Worm (Caenorhabditis elegans) whole organism, mixed stage, embryonic: ENCODE results near the gene alx-1.

Experiments
- bed-3 ChIP-seq: fragments of 200-800 bp; sonication (Bioruptor generic); optimal IDR thresholded peaks from 3 replicates; lab custom pipeline; 2018; ENCODE audit warnings: mild to moderate bottlenecking, missing genetic modification characterization, moderate library complexity, missing compliant biosample characterization
- blmp-1 ChIP-seq: fragments of 150-350 bp; optimal IDR thresholded peaks from 2 replicates; lab custom pipeline; 2014; ENCODE audit warnings: missing biosample characterization, missing genetic modification characterization
- ceh-39 ChIP-seq: fragments of 150-350 bp; optimal IDR thresholded peaks from 2 replicates; lab custom pipeline; 2014; ENCODE audit warnings: missing biosample characterization, missing genetic modification characterization
- ceh-43 ChIP-seq: fragments of 200-800 bp; sonication (Bioruptor generic); optimal IDR thresholded peaks from 2 replicates; lab custom pipeline; 2018; ENCODE audit warnings: mild to moderate bottlenecking, missing genetic modification characterization, moderate library complexity, missing compliant biosample characterization
- ceh-83 ChIP-seq: fragments of 200-800 bp; sonication (Bioruptor generic); optimal IDR thresholded peaks from 2 replicates; lab custom pipeline; 2018; ENCODE audit warnings: mild to moderate bottlenecking, missing genetic modification characterization, missing compliant biosample characterization
- ces-1 ChIP-seq: fragments of 150-350 bp; optimal IDR thresholded peaks from 2 replicates; lab custom pipeline; 2014; ENCODE audit warnings: missing biosample characterization, missing genetic modification reagents, missing genetic modification characterization
- cnd-1 ChIP-seq: fragments of 200-800 bp; sonication (Bioruptor generic); optimal IDR thresholded peaks from 2 replicates; lab custom pipeline; 2018; ENCODE audit warnings: mild to moderate bottlenecking, missing genetic modification characterization, missing compliant biosample characterization
- drap-1 ChIP-seq: fragments of 200-800 bp; sonication (Bioruptor generic); optimal IDR thresholded peaks from 3 replicates; lab custom pipeline; 2018; ENCODE audit warnings: mild to moderate bottlenecking, missing genetic modification characterization, missing compliant biosample characterization
- elt-3 ChIP-seq: fragments of 150-350 bp; optimal IDR thresholded peaks from 2 replicates; lab custom pipeline; 2014; ENCODE audit warnings: missing biosample characterization, missing genetic modification characterization
- flh-1 ChIP-seq: fragments of 200-800 bp; sonication (Bioruptor generic); optimal IDR thresholded peaks from 2 replicates; lab custom pipeline; 2018; ENCODE audit warnings: mild to moderate bottlenecking, missing genetic modification characterization, moderate library complexity, missing compliant biosample characterization
- ham-2 ChIP-seq: fragments of 200-800 bp; sonication (Bioruptor generic); optimal IDR thresholded peaks from 2 replicates; lab custom pipeline; 2018; ENCODE audit warnings: mild to moderate bottlenecking, missing genetic modification characterization, missing compliant biosample characterization
- hlh-1 ChIP-seq: fragments of 150-350 bp; optimal IDR thresholded peaks from 2 replicates; lab custom pipeline; 2014; ENCODE audit warnings: missing biosample characterization, missing genetic modification reagents, missing genetic modification characterization
- lin-13 ChIP-seq: fragments of 150-350 bp; optimal IDR thresholded peaks from 2 replicates; lab custom pipeline; 2014; ENCODE audit warnings: missing biosample characterization, missing genetic modification characterization
- lin-32 ChIP-seq: fragments of 200-800 bp; sonication (Bioruptor generic); optimal IDR thresholded peaks from 2 replicates; lab custom pipeline; 2018; ENCODE audit warnings: mild to moderate bottlenecking, missing genetic modification characterization, missing compliant biosample characterization
- lsy-2 ChIP-seq: fragments of 150-350 bp; optimal IDR thresholded peaks from 2 replicates; lab custom pipeline; 2014; ENCODE audit warnings: missing biosample characterization, missing genetic modification characterization
- mab-5 ChIP-seq: fragments of 150-350 bp; optimal IDR thresholded peaks from 2 replicates; lab custom pipeline; 2014; ENCODE audit warnings: missing biosample characterization, missing genetic modification characterization
- mep-1 ChIP-seq: fragments of 150-350 bp; optimal IDR thresholded peaks from 2 replicates; lab custom pipeline; 2017; ENCODE audit warnings: missing biosample characterization, missing genetic modification reagents, missing genetic modification characterization, inconsistent platforms
- mls-2 ChIP-seq: sonication (generic microtip); optimal IDR thresholded peaks from 2 replicates; lab custom pipeline; 2016; ENCODE audit warnings: mild to moderate bottlenecking, missing genetic modification characterization, moderate library complexity, missing compliant biosample characterization
- nhr-12 ChIP-seq: fragments of 150-350 bp; optimal IDR thresholded peaks from 2 replicates; lab custom pipeline; 2014; ENCODE audit warnings: missing biosample characterization, missing genetic modification characterization
- nhr-2 ChIP-seq: fragments of 150-350 bp; optimal IDR thresholded peaks from 2 replicates; lab custom pipeline; 2014; ENCODE audit warnings: missing biosample characterization, missing genetic modification characterization
- nhr-237 ChIP-seq: fragments of 150-350 bp; optimal IDR thresholded peaks from 2 replicates; lab custom pipeline; 2014; ENCODE audit warnings: missing biosample characterization, missing genetic modification characterization
- nhr-76 ChIP-seq: sonication (generic microtip); optimal IDR thresholded peaks from 2 replicates; lab custom pipeline; 2017; ENCODE audit warnings: missing biosample characterization, missing genetic modification characterization
- pha-4 ChIP-seq: fragments of 150-350 bp; optimal IDR thresholded peaks from 2 replicates; lab custom pipeline; 2018; ENCODE audit warnings: missing biosample characterization, missing genetic modification reagents, missing genetic modification characterization
- sem-2 ChIP-seq: fragments of 200-800 bp; sonication (Bioruptor generic); optimal IDR thresholded peaks from 2 replicates; lab custom pipeline; 2018; ENCODE audit warnings: mild to moderate bottlenecking, missing genetic modification characterization, missing compliant biosample characterization
- snpc-4 ChIP-seq: fragments of 150-350 bp; optimal IDR thresholded peaks from 2 replicates; lab custom pipeline; 2014; ENCODE audit warnings: missing biosample characterization, missing genetic modification characterization
- sptf-1 ChIP-seq: sonication (generic microtip); optimal IDR thresholded peaks from 2 replicates; lab custom pipeline; 2017; ENCODE audit warnings: mild to moderate bottlenecking, missing genetic modification characterization, moderate library complexity, missing compliant biosample characterization
- tbx-8 ChIP-seq: fragments of 200-800 bp; sonication (Bioruptor generic); optimal IDR thresholded peaks from 2 replicates; lab custom pipeline; 2018; ENCODE audit warnings: mild to moderate bottlenecking, missing genetic modification characterization, moderate library complexity, missing compliant biosample characterization
- unc-120 ChIP-seq: sonication (generic microtip); optimal IDR thresholded peaks from 2 replicates; lab custom pipeline; 2017; ENCODE audit warnings: missing genetic modification characterization, missing compliant biosample characterization; ENCODE audit not compliant: poor library complexity, severe bottlenecking
- unc-62 ChIP-seq: fragments of 150-350 bp; optimal IDR thresholded peaks from 2 replicates; lab custom pipeline; 2014; ENCODE audit warnings: missing biosample characterization, missing genetic modification reagents, missing genetic modification characterization
- zip-8 ChIP-seq: fragments of 150-350 bp; optimal IDR thresholded peaks from 2 replicates; lab custom pipeline; 2014; ENCODE audit warnings: missing biosample characterization, missing genetic modification characterization
- ztf-11 ChIP-seq: fragments of 150-350 bp; optimal IDR thresholded peaks from 2 replicates; lab custom pipeline; 2014; ENCODE audit warnings: missing biosample characterization, missing genetic modification characterization

Gene alx-1

ce11 chrIII:9991324-9991723 is 34.2 kb downstream of the alx-1 start:
- TF ChIP-seq ceh-83, result no peak
- TF ChIP-seq pha-4, result no peak
- TF ChIP-seq zip-8 (tag; lab: Kevin White, UChicago), result no peak
- no peak for TF ChIP-seq flh-1 (GFP tag; lab: Kevin White, UChicago)
- TF ChIP-seq lin-13 (tag; lab: Kevin White, UChicago), result no peak
- no peak for TF ChIP-seq snpc-4 (tag; lab: Kevin White, UChicago)
- no peak for TF ChIP-seq unc-120
- no peak for TF ChIP-seq ztf-11 (tag; lab: Kevin White, UChicago)
- no peak for TF ChIP-seq mls-2 (tag; lab: Kevin White, UChicago)
- TF ChIP-seq ceh-43 (GFP tag; lab: Kevin White, UChicago), result no peak
- TF ChIP-seq cnd-1, result no peak
- TF ChIP-seq drap-1, result no peak

DNA sequence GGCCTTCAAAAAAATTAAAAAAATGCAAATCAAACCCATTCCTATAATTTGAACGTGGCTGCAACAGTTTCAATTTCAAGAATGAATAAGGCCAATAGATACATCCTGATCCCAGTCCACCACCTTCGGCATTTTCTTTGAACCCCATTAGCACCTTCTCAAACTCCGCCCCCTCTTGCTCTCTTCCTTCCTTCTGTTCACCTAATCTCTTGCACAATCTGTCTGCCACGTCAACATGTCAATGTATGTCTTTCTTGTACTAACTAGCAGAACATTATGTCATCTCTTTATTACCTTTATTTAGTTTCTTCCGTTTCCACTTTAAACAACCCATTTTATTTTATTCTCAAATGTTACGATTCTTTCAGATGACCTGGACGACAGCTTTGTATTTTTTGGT is 36.4 kb downstream of the alx-1 start, which contains the start of gene C05B5.4:
Gene C05B5.4 (plus strand): TSS at position 351 of the 400 bp plus-strand sequence.
- TF ChIP-seq lsy-2 (tag; lab: Kevin White, UChicago) (no peak), sem-2 (GFP tag; lab: Kevin White, UChicago) (no peak), lin-13 (tag; lab: Kevin White, UChicago) (no peak), zip-8 (tag; lab: Kevin White, UChicago) (peak; percentile 23), ceh-43 (GFP tag; lab: Kevin White, UChicago) (no peak), mls-2 (tag; lab: Kevin White, UChicago) (no peak), ceh-39 (tag; lab: Kevin White, UChicago) (no peak), nhr-2 (tag; lab: Kevin White, UChicago) (peak; percentile 84), lin-32 (no peak)

DNA sequence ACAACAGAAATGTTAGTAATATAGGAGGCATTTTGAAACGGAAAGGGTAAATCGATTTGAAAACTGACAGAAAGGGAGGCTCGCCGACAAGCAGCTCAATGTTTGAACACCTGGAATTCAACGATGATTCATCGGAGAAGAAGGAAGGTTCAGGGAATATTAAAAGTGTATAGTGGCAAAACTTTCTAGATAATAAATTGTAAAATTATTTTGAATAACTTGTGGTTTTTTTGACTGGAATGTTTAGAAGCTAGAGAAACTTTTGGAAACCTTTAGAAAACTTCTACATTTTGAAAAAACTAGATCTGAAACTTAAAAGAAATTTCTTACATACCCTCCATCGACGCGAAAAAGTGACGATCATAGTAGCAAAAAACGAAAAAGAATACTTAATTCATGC is 40.7 kb downstream of the alx-1 start, which contains the start of gene pqn-8:
Gene pqn-8 (minus strand): TSS at position 101 of the 400 bp plus-strand sequence.
- TF ChIP-seq mls-2 (tag; lab: Kevin White, UChicago) (no peak), nhr-12 (no peak), flh-1 (GFP tag; lab: Kevin White, UChicago) (no peak), nhr-237 (tag; lab: Kevin White, UChicago) (no peak), nhr-76 (tag; lab: Kevin White, UChicago) (no peak), cnd-1 (no peak), elt-3 (tag; lab: Kevin White, UChicago) (no peak), tbx-8 (GFP tag; lab: Kevin White, UChicago) (no peak), blmp-1 (tag; lab: Kevin White, UChicago) (no peak), zip-8 (tag; lab: Kevin White, UChicago) (no peak), bed-3 (GFP tag; lab: Kevin White, UChicago) (no peak), ham-2 (GFP tag; lab: Kevin White, UChicago) (no peak), snpc-4 (tag; lab: Kevin White, UChicago) (no peak)
- TF ChIP-seq, all 35 proteins: peak for 0

DNA sequence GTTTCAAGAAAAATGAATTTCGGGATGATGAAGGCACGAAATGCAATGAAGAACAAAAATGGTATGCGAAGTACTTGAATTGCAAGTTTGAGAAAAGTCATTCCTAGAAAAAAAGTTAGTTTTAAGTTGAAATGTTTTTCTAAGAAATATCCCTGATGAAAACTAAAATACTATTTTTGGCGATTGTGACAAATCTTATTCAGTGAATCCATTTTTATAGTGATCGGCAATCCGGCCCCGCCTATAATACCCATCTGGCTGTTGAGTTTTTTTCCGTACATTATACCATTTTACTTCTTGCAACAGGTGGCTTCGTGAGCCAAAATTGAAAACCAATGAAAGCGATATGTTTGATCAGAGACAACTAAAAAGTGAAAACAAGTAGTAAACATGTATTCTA is 42.1 kb downstream of the alx-1 start, which contains the start of gene C05B5.17:
Gene C05B5.17 (minus strand): TSS at position 101 of the 400 bp plus-strand sequence.
- TF ChIP-seq sptf-1 (tag; lab: Kevin White, UChicago) (no peak), hlh-1 (no peak), mls-2 (tag; lab: Kevin White, UChicago) (no peak), cnd-1 (no peak), ceh-43 (GFP tag; lab: Kevin White, UChicago) (no peak), blmp-1 (tag; lab: Kevin White, UChicago) (no peak), tbx-8 (GFP tag; lab: Kevin White, UChicago) (no peak), nhr-237 (tag; lab: Kevin White, UChicago) (no peak), ceh-39 (tag; lab: Kevin White, UChicago) (no peak), lin-13 (tag; lab: Kevin White, UChicago) (no peak), lsy-2 (tag; lab: Kevin White, UChicago) (no peak), drap-1 (no peak), ham-2 (GFP tag; lab: Kevin White, UChicago) (no peak), nhr-12 (no peak), nhr-76 (tag; lab: Kevin White, UChicago) (no peak), mep-1 (tag; lab: Kevin White, UChicago) (no peak)

ce11 chrIII:10000428-10000827 is 43.3 kb downstream of the alx-1 start, which contains the start of gene C05B5.2:
Gene C05B5.2, minus strand, starts transcription at chrIII:10000528.
- TF ChIP-seq mab-5 (tag; lab: Kevin White, UChicago) (no peak), bed-3 (GFP tag; lab: Kevin White, UChicago) (no peak), cnd-1 (no peak), nhr-12 (no peak), tbx-8 (GFP tag; lab: Kevin White, UChicago) (no peak), ceh-39 (tag; lab: Kevin White, UChicago) (no peak), unc-120 (no peak), ceh-43 (GFP tag; lab: Kevin White, UChicago) (no peak), nhr-76 (tag; lab: Kevin White, UChicago) (no peak), unc-62 (GFP tag; lab: Kevin White, UChicago) (no peak), lin-13 (tag; lab: Kevin White, UChicago) (no peak), mep-1 (tag; lab: Kevin White, UChicago) (no peak), sem-2 (GFP tag; lab: Kevin White, UChicago) (no peak), lin-32 (no peak), lsy-2 (tag; lab: Kevin White, UChicago) (no peak), nhr-237 (tag; lab: Kevin White, UChicago) (no peak), ces-1 (GFP tag; lab: Kevin White, UChicago) (no peak), sptf-1 (tag; lab: Kevin White, UChicago) (no peak), blmp-1 (tag; lab: Kevin White, UChicago) (no peak)
